Fruit fly (Drosophila melanogaster) whole organism, embryonic: ENCODE results near the gene CG13721.

ENCODE experiments used
- Ada2b ChIP-seq: fragments of 200-800 bp; sonication (Bioruptor generic); IDR thresholded peaks from 2 replicates; pipeline ENCODE4 v1.3.6; 2022; ENCODE audit warnings: missing biosample characterization, missing genetic modification characterization
- Atf6 ChIP-seq: fragments of 200-800 bp; sonication (Bioruptor generic); IDR thresholded peaks from 2 replicates; pipeline ENCODE4 v1.3.6; 2022; ENCODE audit warnings: missing biosample characterization, missing genetic modification characterization
- BEAF-32 ChIP-seq: fragments of 200-800 bp; sonication (Bioruptor generic); optimal IDR thresholded peaks from 3 replicates; lab custom pipeline; 2017; ENCODE audit warnings: missing biosample characterization, missing genetic modification characterization, mild to moderate bottlenecking, moderate library complexity, missing genetic modification reagents
- CG10147 ChIP-seq: fragments of 200-800 bp; sonication (Bioruptor generic); optimal IDR thresholded peaks from 2 replicates; lab custom pipeline; 2019; ENCODE audit warnings: missing biosample characterization, mild to moderate bottlenecking, missing genetic modification characterization, moderate library complexity
- CG1024 ChIP-seq: fragments of 200-800 bp; sonication (Bioruptor generic); IDR thresholded peaks from 2 replicates; pipeline ENCODE4 v1.3.6; 2022; ENCODE audit warnings: missing biosample characterization, missing genetic modification characterization
- CG12219 ChIP-seq: fragments of 200-800 bp; sonication (Bioruptor generic); optimal IDR thresholded peaks from 3 replicates; lab custom pipeline; 2018; ENCODE audit warnings: missing biosample characterization, mild to moderate bottlenecking, missing genetic modification characterization
- CG13123 ChIP-seq: fragments of 200-800 bp; sonication (Bioruptor generic); optimal IDR thresholded peaks from 2 replicates; lab custom pipeline; 2016; ENCODE audit warnings: missing biosample characterization, missing genetic modification characterization
- CG13624 ChIP-seq: fragments of 200-800 bp; sonication (Bioruptor generic); optimal IDR thresholded peaks from 2 replicates; lab custom pipeline; 2016; ENCODE audit warnings: missing biosample characterization, missing genetic modification characterization
- CG15601 ChIP-seq: fragments of 200-800 bp; sonication (Bioruptor generic); optimal IDR thresholded peaks from 3 replicates; lab custom pipeline; 2019; ENCODE audit warnings: missing biosample characterization, mild to moderate bottlenecking, missing genetic modification characterization, moderate library complexity
- CG17186 ChIP-seq: fragments of 200-800 bp; sonication (Bioruptor generic); optimal IDR thresholded peaks from 3 replicates; lab custom pipeline; 2017; ENCODE audit warnings: missing biosample characterization, missing genetic modification reagents, missing genetic modification characterization
- CG17361 ChIP-seq: fragments of 200-800 bp; sonication (Bioruptor generic); IDR thresholded peaks from 3 replicates; pipeline ENCODE4 v1.3.6; 2022; ENCODE audit warnings: missing biosample characterization, missing genetic modification characterization
- CG2116 ChIP-seq: fragments of 200-800 bp; sonication (Bioruptor generic); optimal IDR thresholded peaks from 3 replicates; lab custom pipeline; 2018; ENCODE audit warnings: missing biosample characterization, mild to moderate bottlenecking, missing genetic modification characterization
- CG2199 ChIP-seq: fragments of 200-800 bp; sonication (Bioruptor generic); IDR thresholded peaks from 3 replicates; pipeline ENCODE4 v1.3.6; 2022; ENCODE audit warnings: missing biosample characterization, missing genetic modification characterization
- CG2889 ChIP-seq: fragments of 200-800 bp; sonication (Bioruptor generic); IDR thresholded peaks from 3 replicates; pipeline ENCODE4 v1.3.6; 2022; ENCODE audit warnings: missing biosample characterization, missing genetic modification characterization
- CG3838 ChIP-seq: fragments of 200-800 bp; sonication (Bioruptor generic); optimal IDR thresholded peaks from 3 replicates; lab custom pipeline; 2016; ENCODE audit warnings: missing biosample characterization, missing genetic modification characterization
- CG4360 ChIP-seq: fragments of 200-800 bp; sonication (Bioruptor generic); IDR thresholded peaks from 2 replicates; pipeline ENCODE4 v1.3.6; 2022; ENCODE audit warnings: missing biosample characterization, missing genetic modification characterization
- CG4617 ChIP-seq: fragments of 200-800 bp; sonication (Bioruptor generic); optimal IDR thresholded peaks from 3 replicates; lab custom pipeline; 2016; ENCODE audit warnings: missing biosample characterization, missing genetic modification characterization, borderline replicate concordance
- CG4707 ChIP-seq: fragments of 200-800 bp; sonication (Bioruptor generic); optimal IDR thresholded peaks from 2 replicates; lab custom pipeline; 2018; ENCODE audit warnings: missing biosample characterization, mild to moderate bottlenecking, missing genetic modification characterization, moderate library complexity
- CG6654 ChIP-seq: fragments of 200-800 bp; sonication (Bioruptor generic); optimal IDR thresholded peaks from 2 replicates; lab custom pipeline; 2017; ENCODE audit warnings: missing biosample characterization, mild to moderate bottlenecking, missing genetic modification characterization
- CG7963 ChIP-seq: fragments of 200-800 bp; sonication (Bioruptor generic); IDR thresholded peaks from 3 replicates; pipeline ENCODE4 v1.3.6; 2022; ENCODE audit warnings: missing biosample characterization, missing genetic modification characterization; ENCODE audit not compliant: partially characterized antibody
- CG8765 ChIP-seq: fragments of 200-800 bp; sonication (Bioruptor generic); IDR thresholded peaks from 2 replicates; pipeline ENCODE4 v1.3.6; 2022; ENCODE audit warnings: missing biosample characterization, missing genetic modification characterization
- CG8944 ChIP-seq: fragments of 200-800 bp; sonication (Bioruptor generic); optimal IDR thresholded peaks from 3 replicates; lab custom pipeline; 2016; ENCODE audit warnings: missing biosample characterization, missing genetic modification characterization
- CG9817 ChIP-seq: fragments of 200-800 bp; sonication (Bioruptor generic); optimal IDR thresholded peaks from 2 replicates; lab custom pipeline; 2018; ENCODE audit warnings: missing biosample characterization, mild to moderate bottlenecking, missing genetic modification characterization, moderate library complexity
- CG9876 ChIP-seq: fragments of 200-800 bp; sonication (Bioruptor generic); optimal IDR thresholded peaks from 2 replicates; lab custom pipeline; 2016; ENCODE audit warnings: missing biosample characterization, missing genetic modification characterization
- Hr39 ChIP-seq: fragments of >200 bp; optimal IDR thresholded peaks from 2 replicates; lab custom pipeline; 2017
- Ptx1 ChIP-seq: fragments of 200-800 bp; sonication (Bioruptor generic); IDR thresholded peaks from 2 replicates; pipeline ENCODE4 v1.3.6; 2022; ENCODE audit warnings: missing biosample characterization, missing genetic modification characterization
- Sin3A ChIP-seq: fragments of >200 bp; optimal IDR thresholded peaks from 2 replicates; lab custom pipeline; 2018
- Taf1 ChIP-seq: fragments of 200-800 bp; sonication (Bioruptor generic); IDR thresholded peaks from 2 replicates; pipeline ENCODE4 v1.3.6; 2022; ENCODE audit warnings: missing biosample characterization, missing genetic modification characterization
- Xbp1 ChIP-seq: fragments of 200-800 bp; sonication (Bioruptor generic); optimal IDR thresholded peaks from 3 replicates; lab custom pipeline; 2016; ENCODE audit warnings: missing biosample characterization, mild to moderate bottlenecking, missing genetic modification characterization
- abd-A ChIP-seq: fragments of 200-800 bp; sonication (Bioruptor generic); optimal IDR thresholded peaks from 3 replicates; lab custom pipeline; 2019; ENCODE audit warnings: missing biosample characterization, mild to moderate bottlenecking, missing genetic modification characterization, moderate library complexity
- ap ChIP-seq: fragments of 200-800 bp; sonication (Bioruptor generic); IDR thresholded peaks from 2 replicates; pipeline ENCODE4 v1.3.6; 2022; ENCODE audit warnings: missing biosample characterization, missing genetic modification characterization
- ara ChIP-seq: fragments of 200-800 bp; sonication (Bioruptor generic); IDR thresholded peaks from 2 replicates; pipeline ENCODE4 v1.3.6; 2022; ENCODE audit warnings: missing biosample characterization, missing genetic modification characterization
- bab2 ChIP-seq: fragments of 200-800 bp; sonication (Bioruptor generic); optimal IDR thresholded peaks from 2 replicates; lab custom pipeline; 2016; ENCODE audit warnings: missing biosample characterization, missing genetic modification characterization
- bbx ChIP-seq: fragments of 200-800 bp; sonication (Bioruptor generic); IDR thresholded peaks from 2 replicates; pipeline ENCODE4 v1.3.6; 2022; ENCODE audit warnings: missing biosample characterization, missing genetic modification characterization; ENCODE audit not compliant: partially characterized antibody
- cwo ChIP-seq: fragments of 200-800 bp; sonication (Bioruptor generic); optimal IDR thresholded peaks from 3 replicates; lab custom pipeline; 2017; ENCODE audit warnings: missing biosample characterization, missing genetic modification characterization, mild to moderate bottlenecking, moderate library complexity, missing genetic modification reagents
- dan ChIP-seq: fragments of 200-800 bp; sonication (Bioruptor generic); IDR thresholded peaks from 2 replicates; pipeline ENCODE4 v1.3.6; 2022; ENCODE audit warnings: missing biosample characterization, missing genetic modification characterization
- dm ChIP-seq: fragments of 200-800 bp; sonication (Bioruptor generic); optimal IDR thresholded peaks from 3 replicates; lab custom pipeline; 2016; ENCODE audit warnings: missing biosample characterization, missing genetic modification characterization
- esg ChIP-seq: fragments of 200-800 bp; sonication (Bioruptor generic); conservative IDR thresholded peaks from 2 replicates; pipeline ENCODE4 v1.3.6; 2022; ENCODE audit warnings: missing biosample characterization, missing genetic modification characterization
- fu2 ChIP-seq: fragments of 200-800 bp; sonication (Bioruptor generic); optimal IDR thresholded peaks from 2 replicates; lab custom pipeline; 2016; ENCODE audit warnings: missing biosample characterization, missing genetic modification characterization
- gfzf ChIP-seq: fragments of 200-800 bp; sonication (Bioruptor generic); optimal IDR thresholded peaks from 2 replicates; lab custom pipeline; 2016; ENCODE audit warnings: missing biosample characterization, mild to moderate bottlenecking, missing genetic modification characterization, moderate library complexity
- gsb ChIP-seq: fragments of 200-800 bp; sonication (Bioruptor generic); IDR thresholded peaks from 2 replicates; pipeline ENCODE4 v1.3.6; 2022; ENCODE audit warnings: missing biosample characterization, missing genetic modification characterization
- hb ChIP-seq: fragments of 200-800 bp; sonication (Bioruptor generic); IDR thresholded peaks from 3 replicates; pipeline ENCODE4 v1.3.6; 2022; ENCODE audit warnings: missing biosample characterization, missing genetic modification characterization; ENCODE audit not compliant: partially characterized antibody
- ind ChIP-seq: fragments of 200-800 bp; sonication (Bioruptor generic); optimal IDR thresholded peaks from 3 replicates; lab custom pipeline; 2016; ENCODE audit warnings: missing biosample characterization, missing genetic modification characterization
- jing ChIP-seq: fragments of 200-800 bp; sonication (Bioruptor generic); optimal IDR thresholded peaks from 2 replicates; lab custom pipeline; 2018; ENCODE audit warnings: missing biosample characterization, mild to moderate bottlenecking, missing genetic modification characterization
- kah ChIP-seq: fragments of 200-800 bp; sonication (Bioruptor generic); optimal IDR thresholded peaks from 2 replicates; lab custom pipeline; 2018; ENCODE audit warnings: missing biosample characterization, mild to moderate bottlenecking, missing genetic modification characterization
- ken ChIP-seq: fragments of 200-800 bp; sonication (Bioruptor generic); IDR thresholded peaks from 3 replicates; pipeline ENCODE4 v1.3.6; 2022; ENCODE audit warnings: missing biosample characterization, missing genetic modification characterization
- psq ChIP-seq: fragments of 200-800 bp; sonication (Bioruptor generic); optimal IDR thresholded peaks from 2 replicates; lab custom pipeline; 2017; ENCODE audit warnings: missing biosample characterization, missing genetic modification characterization
- sima ChIP-seq: fragments of 200-800 bp; sonication (Bioruptor generic); optimal IDR thresholded peaks from 2 replicates; lab custom pipeline; 2016; ENCODE audit warnings: missing biosample characterization, missing genetic modification characterization
- tin ChIP-seq: fragments of 200-800 bp; sonication (Bioruptor generic); optimal IDR thresholded peaks from 3 replicates; lab custom pipeline; 2016; ENCODE audit warnings: missing biosample characterization, missing genetic modification characterization
- zfh2 ChIP-seq: fragments of 200-800 bp; sonication (Bioruptor generic); optimal IDR thresholded peaks from 2 replicates; lab custom pipeline; 2016; ENCODE audit warnings: missing biosample characterization, missing genetic modification characterization

CG13721 gene

DNA sequence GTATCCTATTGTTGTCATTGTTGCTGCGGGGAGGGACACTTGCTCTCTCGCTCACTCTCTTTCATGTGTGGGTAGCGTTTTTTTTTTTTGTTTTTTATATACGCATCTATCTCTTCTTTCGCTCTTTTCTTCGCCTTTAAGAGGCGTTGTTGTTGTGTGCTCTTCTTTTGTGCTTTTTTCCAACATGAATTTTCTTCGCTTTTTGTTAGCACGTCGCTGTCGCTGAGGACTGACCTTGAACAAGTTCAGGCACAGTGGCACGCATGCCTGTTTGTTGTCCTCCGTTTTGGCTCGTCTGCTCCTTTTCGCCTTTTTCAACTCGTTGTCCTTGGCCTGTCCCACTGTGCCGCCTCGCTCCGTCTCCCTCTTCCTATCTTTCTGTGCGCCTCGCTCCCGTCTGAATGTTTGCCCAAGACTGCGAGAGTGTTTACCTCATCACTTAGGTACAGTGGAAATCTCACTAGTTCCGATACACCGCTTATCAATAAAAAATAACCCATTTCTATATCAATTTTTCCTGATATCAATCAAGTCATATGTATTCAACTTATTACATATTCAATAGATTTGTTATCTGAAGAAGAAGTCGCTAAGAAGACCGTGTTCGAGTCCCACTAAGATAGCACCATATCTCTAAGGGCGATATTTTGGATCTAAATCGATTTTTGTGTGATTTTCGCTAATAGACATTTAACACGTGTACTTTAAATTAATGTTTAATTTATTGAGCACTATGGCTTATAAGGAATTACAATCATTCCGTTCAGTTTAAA, 45.6 kb upstream of the CG13721 start (continued):
- TF ChIP-seq CG7963 (GFP tag; lab: Robert Waterston, UW) (no peak), CG8944 (GFP tag; lab: Kevin White, UChicago) (no peak), Xbp1 (GFP tag; lab: Kevin White, UChicago) (no peak), BEAF-32 (GFP tag; lab: Kevin White, UChicago) (no peak), Taf1 (peak; percentile 42; the same call in 1 of the 2 replicates), CG2889 (GFP tag; lab: Robert Waterston, UW) (no peak; the same call in 2 of the 3 replicates), dan (GFP tag; lab: Robert Waterston, UW) (no peak), CG6654 (GFP tag; lab: Kevin White, UChicago) (no peak), CG12219 (no peak), zfh2 (peak; percentile 50), bab2 (GFP tag; lab: Kevin White, UChicago) (no peak), CG2116 (GFP tag; lab: Kevin White, UChicago) (no peak), CG1024 (GFP tag; lab: Robert Waterston, UW) (peak; percentile 55; the same call in 1 of the 2 replicates), CG13624 (GFP tag; lab: Kevin White, UChicago) (no peak), CG13123 (GFP tag; lab: Kevin White, UChicago) (no peak), psq (GFP tag; lab: Kevin White, UChicago) (no peak), gfzf (GFP tag; lab: Kevin White, UChicago) (no peak), CG8765 (GFP tag; lab: Robert Waterston, UW) (peak; percentile 37; the same call in 1 of the 2 replicates), CG17361 (no peak), Sin3A (lab: Kevin White, UChicago) (no peak), abd-A (no peak), Hr39 (no peak), CG15601 (tag; lab: Kevin White, UChicago) (no peak), ken (GFP tag; lab: Robert Waterston, UW) (0 out of 3 replicates have a peak, but pooled peaks have one; percentile 25), CG9876 (peak; percentile 49), CG10147 (GFP tag; lab: Kevin White, UChicago) (no peak), CG3838 (no peak), Ada2b (GFP tag; lab: Robert Waterston, UW) (peak; percentile 54; the same call in 1 of the 2 replicates), ind (GFP tag; lab: Kevin White, UChicago) (peak; percentile 40), gsb (GFP tag; lab: Robert Waterston, UW) (no peak), ap (GFP tag; lab: Robert Waterston, UW) (no peak), CG2199 (GFP tag; lab: Robert Waterston, UW) (peak; percentile 31; the same call in 1 of the 3 replicates), sima (GFP tag; lab: Kevin White, UChicago) (no peak), CG4617 (GFP tag; lab: Kevin White, UChicago) (no peak), cwo (GFP tag; lab: Kevin White, UChicago) (no peak), CG9817 (tag; lab: Kevin White, UChicago) (peak; percentile 28), Ptx1 (GFP tag; lab: Robert Waterston, UW) (peak; percentile 25; the same call in 1 of the 2 replicates), fu2 (GFP tag; lab: Kevin White, UChicago) (peak; percentile 66), bbx (GFP tag; lab: Robert Waterston, UW) (0 out of 2 replicates have a peak, but pooled peaks have one; percentile 11), CG4707 (peak; percentile 95), CG4360 (GFP tag; lab: Robert Waterston, UW) (peak; percentile 36; the same call in 1 of the 2 replicates), tin (peak; percentile 48), ara (GFP tag; lab: Robert Waterston, UW) (peak; percentile 48; the same call in 1 of the 2 replicates), jing (GFP tag; lab: Kevin White, UChicago) (no peak), CG17186 (no peak), esg (GFP tag; lab: Robert Waterston, UW) (peak; percentile 25; the same call in 1 of the 2 replicates), kah (GFP tag; lab: Kevin White, UChicago) (no peak), Atf6 (GFP tag; lab: Robert Waterston, UW) (peak; percentile 9; the same call in 1 of the 2 replicates), dm (GFP tag; lab: Kevin White, UChicago) (peak; percentile 0), hb (GFP tag; lab: Robert Waterston, UW) (no peak)
